Worm (Caenorhabditis elegans) whole organism, L1 larva: ENCODE results near the gene lact-5.

Source experiments
- ceh-82 ChIP-seq, 3 experiments: fragments of 150-350 bp in 1 of 3; sonication (generic microtip) in 2 of 3; optimal IDR thresholded peaks; 2 replicates each; lab custom pipeline; 2014 to 2017; ENCODE audit warnings: missing biosample characterization in 3 of 3, missing genetic modification characterization in 3 of 3
- ces-1 ChIP-seq: fragments of 150-350 bp; optimal IDR thresholded peaks from 2 replicates; lab custom pipeline; 2014; ENCODE audit warnings: missing biosample characterization, missing genetic modification reagents, missing genetic modification characterization
- efl-1 ChIP-seq, 4 experiments: fragments of 150-350 bp; optimal IDR thresholded peaks in 3 of 4; peaks in 1 of 4; 1 replicate in 1 of 4; 2 replicates in 3 of 4; lab custom pipeline; 2014; ENCODE audit warnings: missing biosample characterization in 2 of 4, missing genetic modification characterization in 2 of 4, missing genetic modification reagents in 2 of 4
- elt-2 ChIP-seq: sonication (generic microtip); optimal IDR thresholded peaks from 2 replicates; lab custom pipeline; 2016; ENCODE audit warnings: missing genetic modification characterization, mild to moderate bottlenecking, inconsistent platforms, missing compliant biosample characterization, missing genetic modification reagents
- irx-1 ChIP-seq: sonication (generic microtip); optimal IDR thresholded peaks from 2 replicates; lab custom pipeline; 2016; ENCODE audit warnings: missing genetic modification characterization, missing compliant biosample characterization
- lin-35 ChIP-seq, 2 experiments: fragments of 150-350 bp; optimal IDR thresholded peaks; 2 replicates each; lab custom pipeline; 2014; ENCODE audit warnings: missing biosample characterization in 2 of 2, missing genetic modification characterization in 2 of 2, missing genetic modification reagents in 2 of 2
- lin-39 ChIP-seq: fragments of 150-350 bp; optimal IDR thresholded peaks from 2 replicates; lab custom pipeline; 2014; ENCODE audit warnings: missing biosample characterization, missing genetic modification reagents, missing genetic modification characterization
- nhr-237 ChIP-seq: fragments of 150-350 bp; optimal IDR thresholded peaks from 2 replicates; lab custom pipeline; 2014; ENCODE audit warnings: missing biosample characterization, missing genetic modification characterization
- nhr-71 ChIP-seq: sonication (generic microtip); optimal IDR thresholded peaks from 2 replicates; lab custom pipeline; 2016; ENCODE audit warnings: mild to moderate bottlenecking, missing genetic modification characterization, moderate library complexity, missing compliant biosample characterization
- nhr-77 ChIP-seq: fragments of 150-350 bp; optimal IDR thresholded peaks from 2 replicates; lab custom pipeline; 2014; ENCODE audit warnings: missing biosample characterization, missing genetic modification characterization
- snpc-4 ChIP-seq: fragments of 150-350 bp; optimal IDR thresholded peaks from 2 replicates; lab custom pipeline; 2014; ENCODE audit warnings: missing biosample characterization, missing genetic modification characterization
- unc-98 ChIP-seq: fragments of 200-800 bp; sonication (Bioruptor generic); IDR thresholded peaks from 2 replicates; pipeline ENCODE4 v1.3.6; 2022; ENCODE audit warnings: missing genetic modification characterization, missing compliant biosample characterization
- xbp-1 ChIP-seq: sonication (generic microtip); optimal IDR thresholded peaks from 2 replicates; lab custom pipeline; 2016; ENCODE audit warnings: missing genetic modification characterization, missing compliant biosample characterization

- TF ChIP-seq elt-2, result no peak
- TF ChIP-seq nhr-237 (tag; lab: Kevin White, UChicago), result no peak
- no peak for TF ChIP-seq snpc-4 (tag; lab: Kevin White, UChicago)
- TF ChIP-seq unc-98, result no peak
- TF ChIP-seq nhr-71 (tag; lab: Kevin White, UChicago), result no peak
- no peak for TF ChIP-seq lin-35 (GFP tag; optimal IDR thresholded peaks at IDR 0.05; lab: Kevin White, UChicago)
- TF ChIP-seq ceh-82 (tag; optimal IDR thresholded peaks at IDR 0.05; lab: Kevin White, UChicago), result no peak
- TF ChIP-seq efl-1 (optimal IDR thresholded peaks at IDR 0.05; lab: Kevin White, UChicago), result no peak
- peak in 1 of 2 experiments; percentile 65 for TF ChIP-seq efl-1 (GFP tag; optimal IDR thresholded peaks at IDR 0.05 in 1 of 2; lab: Kevin White, UChicago)
- TF ChIP-seq xbp-1 (tag; lab: Kevin White, UChicago), result no peak
- TF ChIP-seq irx-1, result no peak
- no peak for TF ChIP-seq nhr-77
- TF ChIP-seq lin-39, result no peak
- no peak for TF ChIP-seq ces-1 (GFP tag; lab: Kevin White, UChicago)
Observed at ce11 chrII:4870691-4871090, 49.2 kb upstream of the lact-5 start, which contains the start of gene col-20.
